Worm (Caenorhabditis elegans): ENCODE results near the gene Y43F8C.3.
A peak's percentile ranks its signal among the peaks of the same experiment; 100 is the strongest.

Gene Y43F8C.3

ce11 chrV:19570102-19570501, 52.3 kb downstream of the Y43F8C.3 start:
- TF ChIP-seq attf-5 (GFP tag; optimal IDR thresholded peaks at IDR 0.05) (no peak), rpc-1 (optimal IDR thresholded peaks at IDR 0.05) (peak; percentile 33), rpc-1 (tag; optimal IDR thresholded peaks at IDR 0.05) (peak; percentile 69), pha-4 (tag; optimal IDR thresholded peaks at IDR 0.05) (no peak), tbp1 (GFP tag; optimal IDR thresholded peaks at IDR 0.05) (peak; percentile 78), Y53G8AR.9 (GFP tag; conservative IDR thresholded peaks at IDR 0.05) (no peak), dpl-1 (GFP tag; optimal IDR thresholded peaks at IDR 0.05) (no peak), efl-1 (GFP tag; optimal IDR thresholded peaks at IDR 0.05) (no peak), ztf-26 (tag; optimal IDR thresholded peaks at IDR 0.05) (no peak), lir-1 (GFP tag; conservative IDR thresholded peaks at IDR 0.05) (no peak), lsy-27 (tag; optimal IDR thresholded peaks at IDR 0.05; ENCODE audit: borderline replicate concordance, insufficient read depth) (no peak), sdz-38 (tag; optimal IDR thresholded peaks at IDR 0.05) (no peak), F10E7.11 (tag; optimal IDR thresholded peaks at IDR 0.05) (no peak), D2030.7 (GFP tag; IDR thresholded peaks at IDR 0.05) (no peak), madf-8 (GFP tag; conservative IDR thresholded peaks at IDR 0.05) (no peak), B0261.1 (tag; optimal IDR thresholded peaks at IDR 0.05) (peak; percentile 14), akir-1 (GFP tag; optimal IDR thresholded peaks at IDR 0.05) (no peak), nhr-27 (tag; optimal IDR thresholded peaks at IDR 0.05) (no peak)

- no peak for TF ChIP-seq F49E8.2 (tag; optimal IDR thresholded peaks at IDR 0.05; ENCODE audit: insufficient read depth)
- no peak for TF ChIP-seq snpc-3.4 (tag; optimal IDR thresholded peaks at IDR 0.05)
- TF ChIP-seq him-1 (tag; optimal IDR thresholded peaks at IDR 0.05): no peak
- no peak for TF ChIP-seq F57C9.4 (tag; optimal IDR thresholded peaks at IDR 0.05)
- no peak for TF ChIP-seq lin-35 (GFP tag; optimal IDR thresholded peaks at IDR 0.05)
- TF ChIP-seq T26A5.8 (tag; optimal IDR thresholded peaks at IDR 0.05): no peak
- TF ChIP-seq nhr-80 (tag; optimal IDR thresholded peaks at IDR 0.05): no peak
- no peak for TF ChIP-seq ztf-25 (GFP tag; IDR thresholded peaks at IDR 0.05)
- no peak for TF ChIP-seq atf-7 (tag; optimal IDR thresholded peaks at IDR 0.05)
- no peak for TF ChIP-seq dox-1 (GFP tag; IDR thresholded peaks at IDR 0.05)
- no peak for TF ChIP-seq madf-6 (GFP tag; IDR thresholded peaks at IDR 0.05)
- no peak for TF ChIP-seq chd-7 (tag; optimal IDR thresholded peaks at IDR 0.05)
- no peak for TF ChIP-seq ztf-28 (GFP tag; IDR thresholded peaks at IDR 0.05)
- TF ChIP-seq ceh-100 (GFP tag; IDR thresholded peaks at IDR 0.05): no peak
These were observed 57.3 kb downstream of the Y43F8C.3 start, which contains the start of gene kcnl-1 for ce11 chrV:19565082-19565481. Gene kcnl-1, plus strand, starts transcription at chrV:19565382.
